Fruit fly (Drosophila melanogaster) whole organism, embryonic: ENCODE measurements around the gene CG17329.

Experiments used
- Atf6 ChIP-seq: fragments of 200-800 bp; sonication (Bioruptor generic); IDR thresholded peaks from 2 replicates; pipeline ENCODE4 v1.3.6; 2022; ENCODE audit warnings: missing biosample characterization, missing genetic modification characterization
- Bgb ChIP-seq: fragments of 200-800 bp; sonication (Bioruptor generic); IDR thresholded peaks from 2 replicates; pipeline ENCODE4 v1.3.6; 2022; ENCODE audit warnings: missing biosample characterization, missing genetic modification characterization; ENCODE audit not compliant: partially characterized antibody
- CG10979 ChIP-seq: fragments of 200-800 bp; sonication (Bioruptor generic); optimal IDR thresholded peaks from 2 replicates; lab custom pipeline; 2018; ENCODE audit warnings: missing biosample characterization, mild to moderate bottlenecking, missing genetic modification characterization, moderate library complexity
- CG11085 ChIP-seq: fragments of 200-800 bp; sonication (Bioruptor generic); IDR thresholded peaks from 2 replicates; pipeline ENCODE4 v1.3.6; 2022; ENCODE audit warnings: missing biosample characterization, missing genetic modification characterization
- CG15601 ChIP-seq: fragments of 200-800 bp; sonication (Bioruptor generic); optimal IDR thresholded peaks from 3 replicates; lab custom pipeline; 2019; ENCODE audit warnings: missing biosample characterization, mild to moderate bottlenecking, missing genetic modification characterization, moderate library complexity
- CG15696 ChIP-seq: fragments of 200-800 bp; sonication (Bioruptor generic); optimal IDR thresholded peaks from 2 replicates; lab custom pipeline; 2019; ENCODE audit warnings: missing biosample characterization, mild to moderate bottlenecking, missing genetic modification characterization, moderate library complexity
- CG17328 ChIP-seq: fragments of 200-800 bp; sonication (Bioruptor generic); IDR thresholded peaks from 2 replicates; pipeline ENCODE4 v1.3.6; 2022; ENCODE audit warnings: missing biosample characterization, missing genetic modification characterization
- CG30020 ChIP-seq: fragments of 200-800 bp; optimal IDR thresholded peaks from 2 replicates; lab custom pipeline; 2019; ENCODE audit warnings: missing biosample characterization, mild to moderate bottlenecking, missing genetic modification characterization, moderate library complexity
- CG31441 ChIP-seq: fragments of 200-800 bp; sonication (Bioruptor generic); IDR thresholded peaks from 2 replicates; pipeline ENCODE4 v1.3.6; 2022; ENCODE audit warnings: missing biosample characterization, missing genetic modification characterization
- CG32772 ChIP-seq: fragments of 200-800 bp; sonication (Bioruptor generic); IDR thresholded peaks from 2 replicates; pipeline ENCODE4 v1.3.6; 2022; ENCODE audit warnings: missing biosample characterization, missing genetic modification characterization
- CG5180 ChIP-seq: fragments of 200-800 bp; sonication (Bioruptor generic); optimal IDR thresholded peaks from 3 replicates; lab custom pipeline; 2017; ENCODE audit warnings: missing biosample characterization, missing genetic modification characterization, mild to moderate bottlenecking, moderate library complexity, missing genetic modification reagents
- CG7372 ChIP-seq: fragments of 200-800 bp; sonication (Bioruptor generic); IDR thresholded peaks from 2 replicates; pipeline ENCODE4 v1.3.6; 2022; ENCODE audit warnings: missing biosample characterization, missing genetic modification characterization
- CG8290 ChIP-seq, 3 experiments: fragments of 200-800 bp; sonication (Bioruptor generic); optimal IDR thresholded peaks; 2 replicates each; lab custom pipeline; 2016 to 2019; ENCODE audit warnings: missing biosample characterization in 3 of 3, missing genetic modification characterization in 3 of 3, mild to moderate bottlenecking in 2 of 3, moderate library complexity in 1 of 3
- CG8359 ChIP-seq: fragments of 200-800 bp; sonication (Bioruptor generic); optimal IDR thresholded peaks from 2 replicates; lab custom pipeline; 2017; ENCODE audit warnings: missing biosample characterization, mild to moderate bottlenecking, missing genetic modification characterization, borderline replicate concordance
- CG8944 ChIP-seq: fragments of 200-800 bp; sonication (Bioruptor generic); optimal IDR thresholded peaks from 3 replicates; lab custom pipeline; 2016; ENCODE audit warnings: missing biosample characterization, missing genetic modification characterization
- CG9215 ChIP-seq: fragments of 200-800 bp; sonication (Bioruptor generic); IDR thresholded peaks from 2 replicates; pipeline ENCODE4 v1.3.6; 2022; ENCODE audit warnings: missing biosample characterization, missing genetic modification characterization
- Ets65A ChIP-seq: fragments of 200-800 bp; sonication (Bioruptor generic); peaks from one replicate; lab custom pipeline; 2016; ENCODE audit warnings: missing biosample characterization, missing genetic modification characterization
- HLHmδ ChIP-seq: fragments of 200-800 bp; sonication (Bioruptor generic); optimal IDR thresholded peaks from 2 replicates; lab custom pipeline; 2018; ENCODE audit warnings: missing biosample characterization, mild to moderate bottlenecking, missing genetic modification characterization, moderate library complexity
- HmgD ChIP-seq: fragments of 200-800 bp; sonication (Bioruptor generic); optimal IDR thresholded peaks from 3 replicates; lab custom pipeline; 2016; ENCODE audit warnings: missing biosample characterization, missing genetic modification characterization
- Hr51 ChIP-seq, 2 experiments: fragments of 200-800 bp; sonication (Bioruptor generic); optimal IDR thresholded peaks; 2 replicates in 1 of 2; 3 replicates in 1 of 2; lab custom pipeline; 2016 to 2018; ENCODE audit warnings: missing biosample characterization in 2 of 2, missing genetic modification characterization in 2 of 2, mild to moderate bottlenecking in 1 of 2, moderate library complexity in 1 of 2
- Hsf ChIP-seq: fragments of 200-800 bp; sonication (Bioruptor generic); optimal IDR thresholded peaks from 3 replicates; lab custom pipeline; 2016; ENCODE audit warnings: missing biosample characterization, missing genetic modification characterization
- Jarid2 ChIP-seq: fragments of 200-800 bp; sonication (Bioruptor generic); optimal IDR thresholded peaks from 3 replicates; lab custom pipeline; 2017; ENCODE audit warnings: mild to moderate bottlenecking, missing biosample characterization, missing genetic modification reagents, missing genetic modification characterization
- Kr ChIP-seq: fragments of 200-800 bp; sonication (Bioruptor generic); optimal IDR thresholded peaks from 2 replicates; lab custom pipeline; 2017; ENCODE audit warnings: missing biosample characterization, mild to moderate bottlenecking, missing genetic modification characterization
- Lim3 ChIP-seq: fragments of 200-800 bp; sonication (Bioruptor generic); IDR thresholded peaks from 2 replicates; pipeline ENCODE4 v1.3.6; 2022; ENCODE audit warnings: missing biosample characterization, missing genetic modification characterization
- Scr ChIP-seq: fragments of 200-800 bp; sonication (Bioruptor generic); IDR thresholded peaks from 2 replicates; pipeline ENCODE4 v1.3.6; 2022; ENCODE audit warnings: missing biosample characterization, missing genetic modification characterization; ENCODE audit not compliant: partially characterized antibody
- Sox102F ChIP-seq: fragments of 200-800 bp; sonication (Bioruptor generic); optimal IDR thresholded peaks from 2 replicates; lab custom pipeline; 2018; ENCODE audit warnings: missing biosample characterization, mild to moderate bottlenecking, missing genetic modification characterization, moderate library complexity
- al ChIP-seq: fragments of 200-800 bp; sonication (Bioruptor generic); IDR thresholded peaks from 2 replicates; pipeline ENCODE4 v1.3.6; 2022; ENCODE audit warnings: missing biosample characterization, missing genetic modification characterization
- btn ChIP-seq: fragments of 200-800 bp; sonication (Bioruptor generic); optimal IDR thresholded peaks from 2 replicates; lab custom pipeline; 2016; ENCODE audit warnings: missing biosample characterization, missing genetic modification characterization
- cad ChIP-seq: fragments of >200 bp; optimal IDR thresholded peaks from 2 replicates; lab custom pipeline; 2017; ENCODE audit warnings: missing biosample characterization, missing genetic modification characterization
- caup ChIP-seq: fragments of 200-800 bp; sonication (Bioruptor generic); optimal IDR thresholded peaks from 3 replicates; lab custom pipeline; 2017; ENCODE audit warnings: missing biosample characterization, mild to moderate bottlenecking, missing genetic modification characterization, moderate library complexity; ENCODE audit not compliant: severe bottlenecking
- danr ChIP-seq: fragments of 200-800 bp; sonication (Bioruptor generic); IDR thresholded peaks from 2 replicates; pipeline ENCODE4 v1.3.6; 2022; ENCODE audit warnings: missing biosample characterization, missing genetic modification characterization
- eyg ChIP-seq: fragments of 200-800 bp; sonication (Bioruptor generic); optimal IDR thresholded peaks from 3 replicates; lab custom pipeline; 2016; ENCODE audit warnings: missing biosample characterization, missing genetic modification characterization
- fd3F ChIP-seq: fragments of 200-800 bp; sonication (Bioruptor generic); optimal IDR thresholded peaks from 2 replicates; lab custom pipeline; 2018; ENCODE audit warnings: missing biosample characterization, mild to moderate bottlenecking, missing genetic modification characterization, moderate library complexity
- fru ChIP-seq: fragments of >200 bp; optimal IDR thresholded peaks from 2 replicates; lab custom pipeline; 2017
- fu2 ChIP-seq: fragments of 200-800 bp; sonication (Bioruptor generic); optimal IDR thresholded peaks from 2 replicates; lab custom pipeline; 2016; ENCODE audit warnings: missing biosample characterization, missing genetic modification characterization
- grn ChIP-seq: fragments of 200-800 bp; sonication (Bioruptor generic); optimal IDR thresholded peaks from 3 replicates; lab custom pipeline; 2017; ENCODE audit warnings: missing biosample characterization, missing genetic modification characterization
- h ChIP-seq: fragments of >200 bp; optimal IDR thresholded peaks from 2 replicates; lab custom pipeline; 2017
- jigr1 ChIP-seq: fragments of 200-800 bp; sonication (Bioruptor generic); IDR thresholded peaks from 3 replicates; pipeline ENCODE4 v1.3.6; 2022; ENCODE audit warnings: missing biosample characterization, missing genetic modification characterization
- kay ChIP-seq: fragments of 200-800 bp; sonication (Bioruptor generic); optimal IDR thresholded peaks from 2 replicates; lab custom pipeline; 2016; ENCODE audit warnings: missing biosample characterization, missing genetic modification characterization
- mirr ChIP-seq: fragments of 200-800 bp; sonication (Bioruptor generic); optimal IDR thresholded peaks from 3 replicates; lab custom pipeline; 2018; ENCODE audit warnings: missing biosample characterization, mild to moderate bottlenecking, missing genetic modification characterization
- nau ChIP-seq: fragments of 200-800 bp; sonication (Bioruptor generic); optimal IDR thresholded peaks from 3 replicates; lab custom pipeline; 2017; ENCODE audit warnings: missing biosample characterization, mild to moderate bottlenecking, missing genetic modification characterization, missing genetic modification reagents
- nerfin-1 ChIP-seq: fragments of 200-800 bp; sonication (Bioruptor generic); optimal IDR thresholded peaks from 3 replicates; lab custom pipeline; 2019; ENCODE audit warnings: missing biosample characterization, mild to moderate bottlenecking, missing genetic modification characterization, moderate library complexity
- oc ChIP-seq: fragments of 200-800 bp; sonication (Bioruptor generic); optimal IDR thresholded peaks from 2 replicates; lab custom pipeline; 2018; ENCODE audit warnings: missing biosample characterization, mild to moderate bottlenecking, missing genetic modification characterization, moderate library complexity
- pnt ChIP-seq: fragments of 200-800 bp; sonication (Bioruptor generic); optimal IDR thresholded peaks from 3 replicates; lab custom pipeline; 2016; ENCODE audit warnings: missing biosample characterization, missing genetic modification characterization
- run ChIP-seq: fragments of 200-800 bp; sonication (Bioruptor generic); optimal IDR thresholded peaks from 3 replicates; lab custom pipeline; 2018; ENCODE audit warnings: missing biosample characterization, mild to moderate bottlenecking, missing genetic modification characterization
- tap ChIP-seq: fragments of 200-800 bp; optimal IDR thresholded peaks from 3 replicates; lab custom pipeline; 2019; ENCODE audit warnings: missing biosample characterization, mild to moderate bottlenecking, missing genetic modification characterization, moderate library complexity
- tx ChIP-seq: fragments of 200-800 bp; sonication (Bioruptor generic); optimal IDR thresholded peaks from 2 replicates; lab custom pipeline; 2016; ENCODE audit warnings: missing biosample characterization, missing genetic modification characterization
- vvl ChIP-seq: fragments of 200-800 bp; sonication (Bioruptor generic); IDR thresholded peaks from 2 replicates; pipeline ENCODE4 v1.3.6; 2022; ENCODE audit warnings: missing biosample characterization, missing genetic modification characterization
- wor ChIP-seq: fragments of 200-800 bp; sonication (Bioruptor generic); IDR thresholded peaks from 2 replicates; pipeline ENCODE4 v1.3.6; 2022; ENCODE audit warnings: missing biosample characterization, missing genetic modification characterization

The CG17329 gene

dm6 chr2L:16284306-16285299, 6.5 kb upstream of the CG17329 start (continued):
- TF ChIP-seq mirr, result peak; percentile 52
- no peak for TF ChIP-seq CG31441
- TF ChIP-seq CG5180 (GFP tag; lab: Kevin White, UChicago), result peak; percentile 27
- no peak for TF ChIP-seq grn (GFP tag; lab: Kevin White, UChicago)
- no peak for TF ChIP-seq CG10979 (tag; lab: Kevin White, UChicago)
- no peak for TF ChIP-seq pnt
- peak; percentile 54 for TF ChIP-seq Sox102F (GFP tag; lab: Kevin White, UChicago)
- TF ChIP-seq CG11085 (GFP tag; lab: Robert Waterston, UW), result no peak
- peak; percentile 92 for TF ChIP-seq Ets65A (GFP tag; lab: Kevin White, UChicago)
- TF ChIP-seq jigr1 (GFP tag; lab: Robert Waterston, UW), result no peak
- no peak for TF ChIP-seq tap (tag; lab: Kevin White, UChicago)
- no peak for TF ChIP-seq kay
- TF ChIP-seq CG8944 (GFP tag; lab: Kevin White, UChicago), result no peak
- TF ChIP-seq Lim3 (GFP tag; lab: Robert Waterston, UW), result no peak
- TF ChIP-seq Hsf (GFP tag; lab: Kevin White, UChicago), result peak; percentile 48
- TF ChIP-seq wor (GFP tag; lab: Robert Waterston, UW), result no peak
- no peak for TF ChIP-seq vvl (GFP tag; lab: Robert Waterston, UW)
- TF ChIP-seq CG15601 (tag; lab: Kevin White, UChicago), result peak; percentile 0
- peak; percentile 2 for TF ChIP-seq eyg (GFP tag; lab: Kevin White, UChicago)
- TF ChIP-seq danr (GFP tag; lab: Robert Waterston, UW), result no peak
- TF ChIP-seq CG8359 (GFP tag; lab: Kevin White, UChicago), result no peak
- no peak for TF ChIP-seq CG9215 (GFP tag; lab: Robert Waterston, UW)
- TF ChIP-seq fru, result no peak
- TF ChIP-seq Atf6 (GFP tag; lab: Robert Waterston, UW), result no peak
- TF ChIP-seq CG15696, result no peak
- no peak for TF ChIP-seq CG30020 (tag; lab: Kevin White, UChicago)
- TF ChIP-seq Bgb (GFP tag; lab: Robert Waterston, UW), result no peak
- peak; percentile 30 for TF ChIP-seq Jarid2 (GFP tag; lab: Kevin White, UChicago)
- TF ChIP-seq CG17328 (GFP tag; lab: Robert Waterston, UW), result no peak
- TF ChIP-seq h (lab: Kevin White, UChicago), result no peak
- TF ChIP-seq fu2 (GFP tag; lab: Kevin White, UChicago), result no peak
- TF ChIP-seq fd3F (GFP tag; lab: Kevin White, UChicago), result no peak
- TF ChIP-seq cad (GFP tag; lab: Kevin White, UChicago), result peak; percentile 28
- no peak for TF ChIP-seq HmgD (GFP tag; lab: Kevin White, UChicago)
- no peak for TF ChIP-seq al
- no peak for TF ChIP-seq CG7372 (GFP tag; lab: Robert Waterston, UW)
- no peak for TF ChIP-seq run (tag; lab: Kevin White, UChicago)
- TF ChIP-seq Kr (GFP tag; lab: Kevin White, UChicago), result peak; percentile 96
- TF ChIP-seq CG32772 (GFP tag; lab: Robert Waterston, UW), result no peak
- TF ChIP-seq HLHmδ (GFP tag; lab: Kevin White, UChicago), result no peak
- no peak for TF ChIP-seq btn (GFP tag; lab: Kevin White, UChicago)
- no peak for TF ChIP-seq Scr
- peak; percentile 75 for TF ChIP-seq nerfin-1
- no peak for TF ChIP-seq CG8290 (GFP tag; optimal IDR thresholded peaks at IDR 0.05; lab: Kevin White, UChicago)
- peak in 1 of 2 experiments; percentile 66 for TF ChIP-seq CG8290 (tag; optimal IDR thresholded peaks at IDR 0.05; lab: Kevin White, UChicago)
- no peak for TF ChIP-seq oc (tag; lab: Kevin White, UChicago)
- peak; percentile 31 for TF ChIP-seq tx
- peak; percentile 51 for TF ChIP-seq nau (GFP tag; lab: Kevin White, UChicago)
- TF ChIP-seq Hr51 (GFP tag; optimal IDR thresholded peaks at IDR 0.05; lab: Kevin White, UChicago), result peak; percentile 10 to 72
- peak; percentile 35 for TF ChIP-seq caup
